Worm (Caenorhabditis elegans): ENCODE data around the gene trmt-10C.2.

The trmt-10C.2 gene

ce11 chrIII:6360825-6361224 is 14.7 kb downstream of the trmt-10C.2 start:
- no peak for TF ChIP-seq unc-62 (GFP tag; optimal IDR thresholded peaks at IDR 0.05)
- TF ChIP-seq elt-2 (tag; optimal IDR thresholded peaks at IDR 0.05): peak; percentile 61
- TF ChIP-seq ceh-82 (tag; optimal IDR thresholded peaks at IDR 0.05): no peak
- no peak for TF ChIP-seq mdl-1 (tag; optimal IDR thresholded peaks at IDR 0.05)
- no peak for TF ChIP-seq nhr-25 (tag; optimal IDR thresholded peaks at IDR 0.05)
- peak; percentile 29 for TF ChIP-seq nhr-43 (tag; optimal IDR thresholded peaks at IDR 0.05; ENCODE audit: poor library complexity, severe bottlenecking)
- TF ChIP-seq elt-1 (tag; optimal IDR thresholded peaks at IDR 0.05): peak; percentile 24
- peak; percentile 52 for TF ChIP-seq nhr-23 (tag; optimal IDR thresholded peaks at IDR 0.05)

- TF ChIP-seq eor-1 (tag; optimal IDR thresholded peaks at IDR 0.05) (no peak), nhr-237 (tag; optimal IDR thresholded peaks at IDR 0.05) (no peak), unc-39 (tag; optimal IDR thresholded peaks at IDR 0.05) (no peak), nhr-25 (tag; optimal IDR thresholded peaks at IDR 0.05) (no peak), ama-1 (optimal IDR thresholded peaks at IDR 0.05) (no peak), nhr-23 (tag; optimal IDR thresholded peaks at IDR 0.05) (no peak), nhr-43 (tag; optimal IDR thresholded peaks at IDR 0.05; ENCODE audit: poor library complexity, severe bottlenecking) (no peak), pqm-1 (tag; optimal IDR thresholded peaks at IDR 0.05) (peak; percentile 98), pha-4 (tag; optimal IDR thresholded peaks at IDR 0.05) (peak; percentile 59), lin-15B (tag; optimal IDR thresholded peaks at IDR 0.05) (no peak), ztf-4 (tag; optimal IDR thresholded peaks at IDR 0.05) (no peak), hmg-11 (tag; optimal IDR thresholded peaks at IDR 0.05) (no peak), nhr-67 (tag; optimal IDR thresholded peaks at IDR 0.05) (no peak), nfya-1 (tag; optimal IDR thresholded peaks at IDR 0.05; ENCODE audit: insufficient read depth) (no peak), ztf-11 (tag; optimal IDR thresholded peaks at IDR 0.05) (no peak), zag-1 (tag; optimal IDR thresholded peaks at IDR 0.05) (no peak), elt-1 (tag; optimal IDR thresholded peaks at IDR 0.05) (no peak), R02D3.7 (tag; optimal IDR thresholded peaks at IDR 0.05) (no peak), fkh-10 (GFP tag; optimal IDR thresholded peaks at IDR 0.05) (no peak), elt-3 (tag; optimal IDR thresholded peaks at IDR 0.05) (no peak), lsy-12 (tag; optimal IDR thresholded peaks at IDR 0.05) (no peak), nhr-77 (tag; optimal IDR thresholded peaks at IDR 0.05) (no peak), egl-5 (tag; optimal IDR thresholded peaks at IDR 0.05) (no peak), nhr-12 (tag; optimal IDR thresholded peaks at IDR 0.05) (no peak), tbx-2 (tag; optimal IDR thresholded peaks at IDR 0.05) (no peak), fkh-2 (tag; optimal IDR thresholded peaks at IDR 0.05) (no peak), skn-1 (tag; optimal IDR thresholded peaks at IDR 0.05) (peak; percentile 21), fos-1 (tag; optimal IDR thresholded peaks at IDR 0.05) (no peak), daf-12 (tag; optimal IDR thresholded peaks at IDR 0.05) (no peak), elt-2 (tag; optimal IDR thresholded peaks at IDR 0.05) (peak; percentile 97), ceh-9 (tag; optimal IDR thresholded peaks at IDR 0.05) (no peak), jun-1 (tag; optimal IDR thresholded peaks at IDR 0.05) (peak; percentile 19), ceh-28 (tag; optimal IDR thresholded peaks at IDR 0.05) (no peak)
Measured at ce11 chrIII:6361560-6361959, 15.5 kb downstream of the trmt-10C.2 start.

DNA sequence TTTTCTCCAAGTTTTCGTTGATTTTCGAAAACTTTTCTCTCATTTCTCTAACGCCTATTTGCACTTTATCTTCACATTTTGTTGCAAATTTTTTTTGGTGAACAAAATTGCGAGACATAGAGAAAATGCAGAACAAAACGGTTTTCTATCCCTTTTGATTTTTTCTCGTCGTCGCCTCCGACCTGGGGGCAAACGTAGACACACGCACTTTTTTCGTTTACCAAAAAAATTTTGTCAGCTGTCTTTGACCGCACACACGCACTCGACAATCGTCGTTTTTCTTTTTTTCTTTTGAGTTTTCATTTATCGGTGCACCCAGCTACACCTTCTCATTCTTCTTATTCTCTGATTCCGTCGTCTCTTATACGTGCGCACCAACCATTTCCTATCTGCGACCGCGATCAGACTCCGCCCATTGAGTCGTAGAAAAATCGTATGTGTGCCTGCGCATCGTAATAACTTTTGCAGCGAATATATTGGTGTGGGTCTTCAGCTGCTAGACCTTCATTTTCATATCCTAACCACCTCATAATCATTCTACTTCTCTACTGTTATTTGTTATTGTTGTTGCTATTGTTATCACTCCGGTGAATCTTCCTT is 16.3 kb downstream of the trmt-10C.2 start:
- TF ChIP-seq ceh-28 (tag; optimal IDR thresholded peaks at IDR 0.05) (no peak), snpc-4 (tag; optimal IDR thresholded peaks at IDR 0.05) (no peak), hmg-11 (tag; optimal IDR thresholded peaks at IDR 0.05) (no peak), elt-1 (tag; optimal IDR thresholded peaks at IDR 0.05) (peak; percentile 56), tbx-2 (tag; optimal IDR thresholded peaks at IDR 0.05) (no peak), ama-1 (optimal IDR thresholded peaks at IDR 0.05) (peak; percentile 31), fos-1 (tag; optimal IDR thresholded peaks at IDR 0.05) (peak; percentile 7), skn-1 (tag; optimal IDR thresholded peaks at IDR 0.05) (no peak), ceh-16 (tag; optimal IDR thresholded peaks at IDR 0.05) (no peak), unc-39 (tag; optimal IDR thresholded peaks at IDR 0.05) (no peak), nhr-43 (tag; optimal IDR thresholded peaks at IDR 0.05; ENCODE audit: poor library complexity, severe bottlenecking) (peak; percentile 71), nhr-67 (tag; optimal IDR thresholded peaks at IDR 0.05) (no peak), nhr-11 (tag; optimal IDR thresholded peaks at IDR 0.05) (no peak), sea-2 (GFP tag; optimal IDR thresholded peaks at IDR 0.05) (no peak), nhr-76 (tag; optimal IDR thresholded peaks at IDR 0.05) (no peak), fkh-2 (tag; optimal IDR thresholded peaks at IDR 0.05) (no peak), lin-39 (tag; optimal IDR thresholded peaks at IDR 0.05) (no peak), ztf-11 (tag; optimal IDR thresholded peaks at IDR 0.05) (no peak), nhr-28 (tag; optimal IDR thresholded peaks at IDR 0.05) (no peak), nhr-25 (tag; optimal IDR thresholded peaks at IDR 0.05) (peak; percentile 51), egl-5 (tag; optimal IDR thresholded peaks at IDR 0.05) (no peak), jun-1 (tag; optimal IDR thresholded peaks at IDR 0.05) (peak; percentile 40), nhr-12 (tag; optimal IDR thresholded peaks at IDR 0.05) (no peak), pha-4 (tag; optimal IDR thresholded peaks at IDR 0.05) (peak; percentile 37), R02D3.7 (tag; optimal IDR thresholded peaks at IDR 0.05) (no peak), nfya-1 (tag; optimal IDR thresholded peaks at IDR 0.05; ENCODE audit: insufficient read depth) (peak; percentile 33), daf-12 (tag; optimal IDR thresholded peaks at IDR 0.05) (no peak), nhr-23 (tag; optimal IDR thresholded peaks at IDR 0.05) (peak; percentile 56), pqm-1 (tag; optimal IDR thresholded peaks at IDR 0.05) (no peak), lsy-12 (tag; optimal IDR thresholded peaks at IDR 0.05) (no peak), aly-2 (tag; optimal IDR thresholded peaks at IDR 0.05) (no peak)
